Worm (Caenorhabditis elegans): Measurements from ENCODE around the gene srz-54.

The srz-54 gene

DNA sequence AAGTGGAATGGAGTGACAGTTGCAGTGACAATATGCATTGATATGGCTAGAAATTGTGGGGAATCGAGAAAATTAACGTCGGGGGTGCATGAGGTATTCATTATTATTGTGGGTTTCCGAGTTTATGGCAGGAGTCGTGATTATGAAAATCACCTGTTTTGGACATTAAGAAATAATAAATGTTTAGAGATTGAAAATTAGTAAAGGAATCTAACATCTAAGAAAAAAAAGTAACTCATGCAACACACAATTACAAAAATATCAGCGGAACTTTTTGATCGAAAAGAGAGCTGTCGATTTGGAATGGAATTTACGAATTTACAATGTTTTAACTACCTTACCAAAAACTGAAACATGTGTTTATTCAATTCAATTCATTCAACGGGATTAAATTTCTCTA, 25.7 kb upstream of the srz-54 start, which contains the start of gene srh-206:
Gene srh-206 (minus strand): TSS at position 101 of the 400 bp plus-strand sequence.
- no peak for TF ChIP-seq ceh-83 (GFP tag; optimal IDR thresholded peaks at IDR 0.05)

DNA sequence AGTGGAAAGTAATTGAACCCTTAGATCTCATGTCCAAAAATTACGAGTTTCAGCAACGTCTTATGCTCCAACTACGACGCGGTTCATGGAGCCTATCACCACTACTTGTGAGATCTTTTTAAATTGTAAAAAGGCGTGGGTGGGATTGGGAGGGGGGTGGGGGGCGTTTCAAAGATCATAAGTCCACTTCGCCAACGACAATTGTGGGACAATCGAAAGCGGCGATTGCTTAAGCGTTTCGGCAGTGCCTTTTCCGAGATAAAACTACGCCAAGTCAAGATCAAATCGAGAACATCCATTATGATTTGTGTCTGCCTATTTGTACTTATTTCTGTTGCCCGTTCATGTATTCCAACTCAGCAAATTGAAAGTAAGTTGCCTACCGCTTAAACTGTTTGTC, 24.2 kb upstream of the srz-54 start, which contains the start of gene clec-239:
Gene clec-239 (plus strand): TSS at position 301 of the 400 bp plus-strand sequence.
- TF ChIP-seq sem-2 (GFP tag; optimal IDR thresholded peaks at IDR 0.05) = no peak
- no peak for TF ChIP-seq ceh-83 (GFP tag; optimal IDR thresholded peaks at IDR 0.05)
- TF ChIP-seq ceh-43 (GFP tag; optimal IDR thresholded peaks at IDR 0.05) = no peak
- no peak for TF ChIP-seq unc-62 (GFP tag; optimal IDR thresholded peaks at IDR 0.05)
- TF ChIP-seq bed-3 (GFP tag; optimal IDR thresholded peaks at IDR 0.05) = no peak
- TF ChIP-seq nhr-28 (tag; optimal IDR thresholded peaks at IDR 0.05) = no peak
- TF ChIP-seq flh-1 (GFP tag; optimal IDR thresholded peaks at IDR 0.05) = no peak
- no peak for TF ChIP-seq mls-2 (tag; optimal IDR thresholded peaks at IDR 0.05)
- TF ChIP-seq lin-32 (GFP tag; optimal IDR thresholded peaks at IDR 0.05) = no peak
- no peak for TF ChIP-seq ztf-11 (tag; optimal IDR thresholded peaks at IDR 0.05)
- no peak for TF ChIP-seq sptf-1 (tag; optimal IDR thresholded peaks at IDR 0.05)
- TF ChIP-seq lsy-2 (tag; optimal IDR thresholded peaks at IDR 0.05) = no peak
- TF ChIP-seq drap-1 (GFP tag; optimal IDR thresholded peaks at IDR 0.05) = no peak
- TF ChIP-seq lin-13 (tag; optimal IDR thresholded peaks at IDR 0.05) = no peak
- no peak for TF ChIP-seq ceh-39 (tag; optimal IDR thresholded peaks at IDR 0.05)
- no peak for TF ChIP-seq M03D4.4 (tag; optimal IDR thresholded peaks at IDR 0.05)
- no peak for TF ChIP-seq cnd-1 (tag; optimal IDR thresholded peaks at IDR 0.05)
- no peak for TF ChIP-seq ham-2 (GFP tag; optimal IDR thresholded peaks at IDR 0.05)
- TF ChIP-seq ces-1 (GFP tag; optimal IDR thresholded peaks at IDR 0.05) = no peak
- no peak for TF ChIP-seq unc-39 (tag; optimal IDR thresholded peaks at IDR 0.05)

DNA sequence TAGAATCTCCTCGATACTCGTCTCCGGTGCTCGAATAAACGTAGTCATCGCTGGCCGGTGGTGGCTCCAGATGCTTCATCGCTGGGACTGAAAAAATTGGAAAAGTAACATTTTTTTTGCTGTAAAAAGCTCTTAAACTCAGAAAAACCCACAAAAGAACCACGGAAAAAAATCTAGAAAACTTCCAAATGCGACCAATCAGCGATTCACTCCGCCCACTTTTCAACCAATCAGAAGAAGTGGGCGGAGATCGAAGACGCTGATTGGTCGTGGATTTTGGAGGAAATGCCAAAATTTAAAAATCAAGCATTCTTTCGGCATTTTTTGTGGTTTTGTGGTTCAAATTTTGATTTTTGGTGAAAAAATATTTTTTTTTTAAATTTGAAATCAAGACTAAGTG, 21.5 kb upstream of the srz-54 start:
- TF ChIP-seq hlh-1 (tag; optimal IDR thresholded peaks at IDR 0.05) (no peak), ces-1 (GFP tag; optimal IDR thresholded peaks at IDR 0.05) (no peak), lin-13 (tag; optimal IDR thresholded peaks at IDR 0.05) (no peak), nhr-2 (tag; optimal IDR thresholded peaks at IDR 0.05) (no peak), cnd-1 (tag; optimal IDR thresholded peaks at IDR 0.05) (no peak), bed-3 (GFP tag; optimal IDR thresholded peaks at IDR 0.05) (no peak), zip-8 (tag; optimal IDR thresholded peaks at IDR 0.05) (no peak), flh-1 (GFP tag; optimal IDR thresholded peaks at IDR 0.05) (no peak), lin-32 (GFP tag; optimal IDR thresholded peaks at IDR 0.05) (no peak), sptf-1 (tag; optimal IDR thresholded peaks at IDR 0.05) (no peak), blmp-1 (tag; optimal IDR thresholded peaks at IDR 0.05) (no peak), ham-2 (GFP tag; optimal IDR thresholded peaks at IDR 0.05) (no peak), ceh-39 (tag; optimal IDR thresholded peaks at IDR 0.05) (no peak), unc-120 (tag; optimal IDR thresholded peaks at IDR 0.05; ENCODE audit: poor library complexity, severe bottlenecking) (no peak), nhr-12 (tag; optimal IDR thresholded peaks at IDR 0.05) (no peak), M03D4.4 (tag; optimal IDR thresholded peaks at IDR 0.05) (no peak), lsy-2 (tag; optimal IDR thresholded peaks at IDR 0.05) (no peak), elt-3 (tag; optimal IDR thresholded peaks at IDR 0.05) (no peak), mab-5 (tag; optimal IDR thresholded peaks at IDR 0.05) (no peak)

DNA sequence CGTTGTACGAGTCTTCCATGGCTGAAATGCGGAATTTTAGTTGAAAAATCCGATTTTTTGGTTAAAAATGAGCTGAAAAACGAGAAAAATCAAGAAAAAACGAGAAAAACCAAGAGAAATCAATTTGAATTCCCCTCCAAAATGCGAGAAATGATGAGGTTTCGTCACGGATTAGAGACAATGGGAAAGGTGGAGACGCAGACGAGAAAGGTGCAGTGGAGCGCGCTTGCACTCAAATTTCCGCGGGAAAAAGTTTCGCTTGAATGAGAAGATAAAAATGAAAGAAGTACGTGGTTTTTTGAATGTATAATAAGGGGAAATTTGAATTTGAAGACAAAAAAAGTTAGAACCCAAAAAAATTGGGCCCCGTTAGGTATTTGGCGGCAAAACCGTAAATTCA, 14.8 kb upstream of the srz-54 start, which contains the start of gene efl-1:
Gene efl-1 (minus strand): TSS at position 21 of the 400 bp plus-strand sequence.
- TF ChIP-seq nhr-28 (tag; optimal IDR thresholded peaks at IDR 0.05) (no peak), drap-1 (GFP tag; optimal IDR thresholded peaks at IDR 0.05) (peak; percentile 77), pha-4 (tag; optimal IDR thresholded peaks at IDR 0.05) (peak; percentile 58), mab-5 (tag; optimal IDR thresholded peaks at IDR 0.05) (peak; percentile 52), elt-3 (tag; optimal IDR thresholded peaks at IDR 0.05) (peak; percentile 47), nhr-12 (tag; optimal IDR thresholded peaks at IDR 0.05) (no peak), unc-39 (tag; optimal IDR thresholded peaks at IDR 0.05) (no peak), nhr-76 (tag; optimal IDR thresholded peaks at IDR 0.05) (no peak), mep-1 (tag; optimal IDR thresholded peaks at IDR 0.05) (peak; percentile 98), lsy-2 (tag; optimal IDR thresholded peaks at IDR 0.05) (peak; percentile 82), tbx-8 (GFP tag; optimal IDR thresholded peaks at IDR 0.05) (no peak), ham-2 (GFP tag; optimal IDR thresholded peaks at IDR 0.05) (no peak), sptf-1 (tag; optimal IDR thresholded peaks at IDR 0.05) (peak; percentile 37), unc-62 (GFP tag; optimal IDR thresholded peaks at IDR 0.05) (peak; percentile 36), ces-1 (GFP tag; optimal IDR thresholded peaks at IDR 0.05) (peak; percentile 96), ceh-83 (GFP tag; optimal IDR thresholded peaks at IDR 0.05) (no peak), blmp-1 (tag; optimal IDR thresholded peaks at IDR 0.05) (no peak), mls-2 (tag; optimal IDR thresholded peaks at IDR 0.05) (no peak), hlh-1 (tag; optimal IDR thresholded peaks at IDR 0.05) (peak; percentile 33), ztf-11 (tag; optimal IDR thresholded peaks at IDR 0.05) (peak; percentile 37), flh-1 (GFP tag; optimal IDR thresholded peaks at IDR 0.05) (no peak), elt-1 (tag; optimal IDR thresholded peaks at IDR 0.05; ENCODE audit: borderline replicate concordance, insufficient read depth) (no peak), nhr-237 (tag; optimal IDR thresholded peaks at IDR 0.05) (peak; percentile 88), lin-13 (tag; optimal IDR thresholded peaks at IDR 0.05) (peak; percentile 88), snpc-4 (tag; optimal IDR thresholded peaks at IDR 0.05) (no peak), ceh-43 (GFP tag; optimal IDR thresholded peaks at IDR 0.05) (no peak), ceh-39 (tag; optimal IDR thresholded peaks at IDR 0.05) (peak; percentile 31), zip-8 (tag; optimal IDR thresholded peaks at IDR 0.05) (no peak)

All from whole organism, mixed stage, embryonic.